Worm (Caenorhabditis elegans) whole organism, young adult: ENCODE results near the gene lmp-1.
A peak's percentile ranks its signal among the peaks of the same experiment; 100 is the strongest.

Experiments used
- B0035.1 ChIP-seq: sonication (generic microtip); optimal IDR thresholded peaks from 2 replicates; lab custom pipeline; 2016; ENCODE audit warnings: missing genetic modification characterization, mild to moderate bottlenecking, missing compliant biosample characterization, missing genotype, missing genetic modification reagents
- B0336.3 ChIP-seq: fragments of 200-800 bp; sonication (Bioruptor generic); IDR thresholded peaks from 2 replicates; pipeline ENCODE4 v1.3.6; 2022; ENCODE audit warnings: missing genetic modification characterization, missing compliant biosample characterization
- F10E7.11 ChIP-seq: sonication (generic microtip); optimal IDR thresholded peaks from 2 replicates; lab custom pipeline; 2017; ENCODE audit warnings: mild to moderate bottlenecking, missing genetic modification characterization, moderate library complexity, missing compliant biosample characterization
- F33H1.4 ChIP-seq: fragments of 200-800 bp; sonication (Bioruptor generic); IDR thresholded peaks from 2 replicates; pipeline ENCODE4 v1.3.6; 2022; ENCODE audit warnings: missing genetic modification reagents, missing genetic modification characterization, missing compliant biosample characterization
- F37B4.10 ChIP-seq: fragments of 200-800 bp; sonication (Bioruptor generic); IDR thresholded peaks from 2 replicates; pipeline ENCODE4 v1.3.6; 2022; ENCODE audit warnings: missing genetic modification characterization, missing compliant biosample characterization
- K12H6.12 ChIP-seq: fragments of 200-800 bp; sonication (Bioruptor generic); optimal IDR thresholded peaks from 2 replicates; lab custom pipeline; 2018; ENCODE audit warnings: mild to moderate bottlenecking, missing genetic modification characterization, missing compliant biosample characterization
- T26A5.8 ChIP-seq: sonication (generic microtip); optimal IDR thresholded peaks from 2 replicates; lab custom pipeline; 2016; ENCODE audit warnings: missing genetic modification characterization, missing compliant biosample characterization
- Y53G8AR.9 ChIP-seq: fragments of 200-800 bp; sonication (Bioruptor generic); conservative IDR thresholded peaks from 2 replicates; pipeline ENCODE4 v1.3.6; 2022; ENCODE audit warnings: missing genetic modification reagents, missing genetic modification characterization, missing compliant biosample characterization
- ZK185.1 ChIP-seq: sonication (generic microtip); optimal IDR thresholded peaks from 2 replicates; lab custom pipeline; 2016; ENCODE audit warnings: mild to moderate bottlenecking, missing genetic modification characterization, missing compliant biosample characterization; ENCODE audit not compliant: poor library complexity, severe bottlenecking
- aptf-2 ChIP-seq: fragments of 200-800 bp; sonication (Bioruptor generic); conservative IDR thresholded peaks from 2 replicates; pipeline ENCODE4 v1.3.6; 2022; ENCODE audit warnings: missing genetic modification reagents, missing genetic modification characterization, missing compliant biosample characterization
- attf-5 ChIP-seq: fragments of 200-800 bp; sonication (Bioruptor generic); optimal IDR thresholded peaks from 2 replicates; lab custom pipeline; 2018; ENCODE audit warnings: mild to moderate bottlenecking, missing genetic modification characterization, missing compliant biosample characterization
- cebp-2 ChIP-seq: fragments of 200-800 bp; sonication (Bioruptor generic); IDR thresholded peaks from 2 replicates; pipeline ENCODE4 v1.3.6; 2022; ENCODE audit warnings: missing genetic modification characterization, missing compliant biosample characterization
- ceh-100 ChIP-seq: fragments of 200-800 bp; sonication (Bioruptor generic); IDR thresholded peaks from 2 replicates; pipeline ENCODE4 v1.3.6; 2022; ENCODE audit warnings: missing genetic modification reagents, missing genetic modification characterization, missing compliant biosample characterization
- ceh-40 ChIP-seq: fragments of 200-800 bp; sonication (Bioruptor generic); IDR thresholded peaks from 2 replicates; pipeline ENCODE4 v1.3.6; 2022; ENCODE audit warnings: missing genetic modification characterization, missing compliant biosample characterization
- die-1 ChIP-seq: sonication (generic microtip); optimal IDR thresholded peaks from 2 replicates; lab custom pipeline; 2016; ENCODE audit warnings: missing genotype, mild to moderate bottlenecking, missing genetic modification characterization, missing compliant biosample characterization
- efl-1 ChIP-seq: fragments of 150-350 bp; optimal IDR thresholded peaks from 2 replicates; lab custom pipeline; 2014; ENCODE audit warnings: missing biosample characterization, missing genetic modification reagents, missing genetic modification characterization
- egl-18 ChIP-seq: fragments of 200-800 bp; sonication (Bioruptor generic); IDR thresholded peaks from 2 replicates; pipeline ENCODE4 v1.3.6; 2022; ENCODE audit warnings: missing genetic modification reagents, missing genetic modification characterization, missing compliant biosample characterization
- egrh-3 ChIP-seq: fragments of 200-800 bp; sonication (Bioruptor generic); IDR thresholded peaks from 2 replicates; pipeline ENCODE4 v1.3.6; 2022; ENCODE audit warnings: missing genetic modification reagents, missing genetic modification characterization, missing compliant biosample characterization
- ekl-4 ChIP-seq: fragments of 200-800 bp; sonication (Bioruptor generic); IDR thresholded peaks from 2 replicates; pipeline ENCODE4 v1.3.6; 2022; ENCODE audit warnings: missing genetic modification reagents, missing genetic modification characterization, missing compliant biosample characterization
- ets-4 ChIP-seq: fragments of 200-800 bp; sonication (Bioruptor generic); optimal IDR thresholded peaks from 2 replicates; lab custom pipeline; 2018; ENCODE audit warnings: mild to moderate bottlenecking, missing genetic modification characterization, missing compliant biosample characterization
- him-1 ChIP-seq: sonication (generic microtip); optimal IDR thresholded peaks from 2 replicates; lab custom pipeline; 2016; ENCODE audit warnings: missing genotype, missing genetic modification reagents, missing genetic modification characterization, missing compliant biosample characterization
- hlh-12 ChIP-seq: sonication (generic microtip); optimal IDR thresholded peaks from 2 replicates; lab custom pipeline; 2016; ENCODE audit warnings: missing genetic modification characterization, missing compliant biosample characterization
- hmg-1.2 ChIP-seq: fragments of 200-800 bp; sonication (Bioruptor generic); IDR thresholded peaks from 2 replicates; pipeline ENCODE4 v1.3.6; 2022; ENCODE audit warnings: missing genetic modification reagents, missing genetic modification characterization, missing compliant biosample characterization
- lin-26 ChIP-seq: fragments of 200-800 bp; sonication (Bioruptor generic); IDR thresholded peaks from 2 replicates; pipeline ENCODE4 v1.3.6; 2022; ENCODE audit warnings: missing genetic modification reagents, missing genetic modification characterization, missing compliant biosample characterization
- lsy-27 ChIP-seq: sonication (generic microtip); optimal IDR thresholded peaks from 2 replicates; lab custom pipeline; 2017; ENCODE audit warnings: missing genetic modification characterization, mild to moderate bottlenecking, missing compliant biosample characterization, antibody characterized with exemption, missing genotype, borderline replicate concordance; ENCODE audit not compliant: insufficient read depth
- madf-3 ChIP-seq: fragments of 200-800 bp; sonication (Bioruptor generic); IDR thresholded peaks from 2 replicates; pipeline ENCODE4 v1.3.6; 2022; ENCODE audit warnings: missing genetic modification reagents, missing genetic modification characterization, missing compliant biosample characterization
- madf-8 ChIP-seq: fragments of 200-800 bp; sonication (Bioruptor generic); conservative IDR thresholded peaks from 2 replicates; pipeline ENCODE4 v1.3.6; 2022; ENCODE audit warnings: missing genetic modification reagents, missing genetic modification characterization, missing compliant biosample characterization
- mcd-1 ChIP-seq: fragments of 200-800 bp; sonication (Bioruptor generic); IDR thresholded peaks from 2 replicates; pipeline ENCODE4 v1.3.6; 2022; ENCODE audit warnings: missing genetic modification reagents, missing genetic modification characterization, missing compliant biosample characterization
- mes-4 ChIP-seq: sonication (generic microtip); optimal IDR thresholded peaks from 2 replicates; lab custom pipeline; 2016; ENCODE audit warnings: missing genotype, missing genetic modification characterization, missing compliant biosample characterization
- nfya-1 ChIP-seq: sonication (generic microtip); optimal IDR thresholded peaks from 2 replicates; lab custom pipeline; 2017; ENCODE audit warnings: antibody characterized with exemption, missing compliant biosample characterization, missing genetic modification characterization, borderline replicate concordance; ENCODE audit not compliant: insufficient read depth
- nhr-120 ChIP-seq: fragments of 200-800 bp; sonication (Bioruptor generic); IDR thresholded peaks from 2 replicates; pipeline ENCODE4 v1.3.6; 2022; ENCODE audit warnings: missing genetic modification characterization, missing compliant biosample characterization
- nhr-27 ChIP-seq: fragments of 200-800 bp; sonication (Bioruptor generic); optimal IDR thresholded peaks from 2 replicates; lab custom pipeline; 2018; ENCODE audit warnings: mild to moderate bottlenecking, missing genetic modification characterization, moderate library complexity, missing compliant biosample characterization
- pha-4 ChIP-seq: fragments of 150-350 bp; sonication (generic microtip); optimal IDR thresholded peaks from 2 replicates; lab custom pipeline; 2014; ENCODE audit warnings: missing biosample characterization, missing genetic modification reagents, missing genetic modification characterization
- rpc-1 ChIP-seq, 2 experiments: fragments of 150-350 bp in 1 of 2; sonication (generic microtip) in 1 of 2; optimal IDR thresholded peaks; 2 replicates each; lab custom pipeline; 2014 to 2018; ENCODE audit warnings: missing biosample characterization in 1 of 2, missing genetic modification characterization in 1 of 2, missing genetic modification reagents in 1 of 2, missing genotype in 1 of 2
- snpc-1.3 ChIP-seq: sonication (generic microtip); optimal IDR thresholded peaks from 2 replicates; lab custom pipeline; 2017; ENCODE audit warnings: missing genetic modification characterization, mild to moderate bottlenecking, missing compliant biosample characterization, antibody characterized with exemption, moderate library complexity, missing genotype, missing genetic modification reagents; ENCODE audit not compliant: insufficient read depth
- snpc-3.4 ChIP-seq: sonication (generic microtip); optimal IDR thresholded peaks from 2 replicates; lab custom pipeline; 2017; ENCODE audit warnings: missing genetic modification characterization, mild to moderate bottlenecking, missing compliant biosample characterization, antibody characterized with exemption, moderate library complexity, missing genotype, missing genetic modification reagents
- snpc-4 ChIP-seq, 5 experiments: fragments of 150-350 bp in 1 of 5; sonication (generic microtip) in 4 of 5; optimal IDR thresholded peaks; 2 replicates each; lab custom pipeline; 2014 to 2018; ENCODE audit warnings: missing genetic modification characterization in 5 of 5, missing biosample characterization in 3 of 5, antibody characterized with exemption in 2 of 5, mild to moderate bottlenecking in 2 of 5, missing compliant biosample characterization in 2 of 5, missing genotype in 2 of 5, moderate library complexity in 2 of 5, missing genetic modification reagents in 1 of 5
- sptf-2 ChIP-seq: fragments of 200-800 bp; sonication (Bioruptor generic); optimal IDR thresholded peaks from 2 replicates; lab custom pipeline; 2018; ENCODE audit warnings: mild to moderate bottlenecking, missing genetic modification characterization, missing compliant biosample characterization
- tbp1 ChIP-seq: fragments of 200-800 bp; sonication (Bioruptor generic); optimal IDR thresholded peaks from 2 replicates; lab custom pipeline; 2018; ENCODE audit warnings: mild to moderate bottlenecking, missing genetic modification characterization, missing compliant biosample characterization
- tbx-9 ChIP-seq: sonication (generic microtip); optimal IDR thresholded peaks from 2 replicates; lab custom pipeline; 2016; ENCODE audit warnings: borderline replicate concordance, missing genetic modification characterization, inconsistent platforms, missing compliant biosample characterization
- tlf-1 ChIP-seq: fragments of 200-800 bp; sonication (Bioruptor generic); optimal IDR thresholded peaks from 2 replicates; lab custom pipeline; 2018; ENCODE audit warnings: mild to moderate bottlenecking, missing genetic modification characterization, missing compliant biosample characterization
- zim-3 ChIP-seq: sonication (generic microtip); optimal IDR thresholded peaks from 2 replicates; lab custom pipeline; 2017; ENCODE audit warnings: mild to moderate bottlenecking, missing genetic modification characterization, moderate library complexity, missing compliant biosample characterization
- ztf-18 ChIP-seq: sonication (generic microtip); optimal IDR thresholded peaks from 2 replicates; lab custom pipeline; 2016; ENCODE audit warnings: missing genotype, mild to moderate bottlenecking, missing genetic modification characterization, missing compliant biosample characterization
- ztf-22 ChIP-seq: fragments of 200-800 bp; sonication (Bioruptor generic); optimal IDR thresholded peaks from 2 replicates; lab custom pipeline; 2018; ENCODE audit warnings: mild to moderate bottlenecking, missing genetic modification characterization, moderate library complexity, missing compliant biosample characterization
- ztf-26 ChIP-seq: sonication (generic microtip); optimal IDR thresholded peaks from 2 replicates; lab custom pipeline; 2017; ENCODE audit warnings: missing genetic modification characterization, missing compliant biosample characterization
- ztf-28 ChIP-seq: fragments of 200-800 bp; sonication (Bioruptor generic); IDR thresholded peaks from 2 replicates; pipeline ENCODE4 v1.3.6; 2022; ENCODE audit warnings: missing genetic modification reagents, missing genetic modification characterization, missing compliant biosample characterization
- ztf-6 ChIP-seq: fragments of 200-800 bp; sonication (Bioruptor generic); IDR thresholded peaks from 2 replicates; pipeline ENCODE4 v1.3.6; 2022; ENCODE audit warnings: missing genetic modification reagents, missing genetic modification characterization, missing compliant biosample characterization

The lmp-1 gene

ce11 chrX:6378363-6378762, 879 bp upstream of the lmp-1 start (continued):
- TF ChIP-seq ceh-100 (GFP tag; lab: Robert Waterston, UW), result no peak
- TF ChIP-seq B0336.3, result peak; percentile 61; the same call in 1 of the 2 replicates
- TF ChIP-seq ekl-4 (GFP tag; lab: Robert Waterston, UW), result no peak
- TF ChIP-seq nfya-1 (tag; lab: Kevin White, UChicago), result no peak
- TF ChIP-seq die-1 (tag; lab: Kevin White, UChicago), result peak; percentile 28
- no peak for TF ChIP-seq lsy-27 (tag; lab: Kevin White, UChicago)
- peak; percentile 64 for TF ChIP-seq lin-26 (GFP tag; lab: Robert Waterston, UW)
- no peak for TF ChIP-seq rpc-1 (optimal IDR thresholded peaks at IDR 0.05; lab: Kevin White, UChicago)
- no peak for TF ChIP-seq rpc-1 (tag; optimal IDR thresholded peaks at IDR 0.05; lab: Kevin White, UChicago)
- TF ChIP-seq F37B4.10 (GFP tag; lab: Robert Waterston, UW), result no peak
- TF ChIP-seq B0035.1 (tag; lab: Kevin White, UChicago), result no peak
- TF ChIP-seq madf-3 (GFP tag; lab: Robert Waterston, UW), result 0 out of 2 replicates have a peak, but pooled peaks have one; percentile 52
- TF ChIP-seq snpc-3.4 (tag; lab: Kevin White, UChicago), result peak; percentile 10
- no peak for TF ChIP-seq ztf-26 (tag; lab: Kevin White, UChicago)
- no peak for TF ChIP-seq zim-3 (tag; lab: Kevin White, UChicago)
- no peak for TF ChIP-seq snpc-1.3 (tag; lab: Kevin White, UChicago)
- TF ChIP-seq ztf-6 (GFP tag; lab: Robert Waterston, UW), result 0 out of 2 replicates have a peak, but pooled peaks have one; percentile 25
- peak; percentile 25 for TF ChIP-seq ZK185.1
- peak; percentile 39 for TF ChIP-seq ets-4 (GFP tag; lab: Kevin White, UChicago)
- TF ChIP-seq nhr-120, result no peak
- no peak for TF ChIP-seq madf-8 (GFP tag; lab: Robert Waterston, UW)
- TF ChIP-seq hmg-1.2, result peak; percentile 38; the same call in 1 of the 2 replicates
- peak; percentile 78 for TF ChIP-seq K12H6.12
- TF ChIP-seq F33H1.4, result no peak
- TF ChIP-seq attf-5, result peak; percentile 32
- no peak for TF ChIP-seq ceh-40
- TF ChIP-seq egrh-3 (GFP tag; lab: Robert Waterston, UW), result peak; percentile 23; the same call in 1 of the 2 replicates
- no peak for TF ChIP-seq pha-4 (tag; lab: Kevin White, UChicago)
- TF ChIP-seq nhr-27 (tag; lab: Kevin White, UChicago), result no peak
- no peak for TF ChIP-seq him-1 (tag; lab: Kevin White, UChicago)
- peak; percentile 16 for TF ChIP-seq efl-1 (GFP tag; lab: Kevin White, UChicago)
- TF ChIP-seq tbp1, result peak; percentile 38
- TF ChIP-seq sptf-2 (GFP tag; lab: Kevin White, UChicago), result no peak
- TF ChIP-seq snpc-4 (GFP tag; optimal IDR thresholded peaks at IDR 0.05; lab: Kevin White, UChicago), result no peak
- peak in 1 of 4 experiments; percentile 42 for TF ChIP-seq snpc-4 (tag; optimal IDR thresholded peaks at IDR 0.05; lab: Kevin White, UChicago)
- peak; percentile 36 for TF ChIP-seq ztf-22 (GFP tag; lab: Kevin White, UChicago)
- no peak for TF ChIP-seq F10E7.11
- 0 out of 2 replicates have a peak, but pooled peaks have one; percentile 34 for TF ChIP-seq mcd-1 (GFP tag; lab: Robert Waterston, UW)
- TF ChIP-seq Y53G8AR.9, result no peak
- TF ChIP-seq ztf-18, result peak; percentile 5
- TF ChIP-seq T26A5.8 (tag; lab: Kevin White, UChicago), result no peak
- no peak for TF ChIP-seq egl-18 (GFP tag; lab: Robert Waterston, UW)
- no peak for TF ChIP-seq tlf-1 (GFP tag; lab: Kevin White, UChicago)
- TF ChIP-seq aptf-2 (GFP tag; lab: Robert Waterston, UW), result no peak
- no peak for TF ChIP-seq cebp-2 (GFP tag; lab: Robert Waterston, UW)
- TF ChIP-seq mes-4 (tag; lab: Kevin White, UChicago), result no peak
- no peak for TF ChIP-seq hlh-12
- no peak for TF ChIP-seq ztf-28
- no peak for TF ChIP-seq tbx-9 (tag; lab: Kevin White, UChicago)
